Worm (Caenorhabditis elegans) whole organism, L3 larva: ENCODE data around the gene C36A4.10.
A peak's percentile ranks its signal among the peaks of the same experiment; 100 is the strongest.

Experiments
- ZK546.5 ChIP-seq: sonication (generic microtip); optimal IDR thresholded peaks from 2 replicates; lab custom pipeline; 2017; ENCODE audit warnings: missing biosample characterization, missing genetic modification characterization
- ama-1 ChIP-seq: fragments of 150-350 bp; optimal IDR thresholded peaks from 2 replicates; lab custom pipeline; 2018
- ceh-9 ChIP-seq: sonication (generic microtip); optimal IDR thresholded peaks from 2 replicates; lab custom pipeline; 2018; ENCODE audit warnings: missing biosample characterization, missing genetic modification characterization
- elt-2 ChIP-seq: sonication (generic microtip); optimal IDR thresholded peaks from 2 replicates; lab custom pipeline; 2016; ENCODE audit warnings: missing genetic modification reagents, mild to moderate bottlenecking, missing genetic modification characterization, missing compliant biosample characterization
- fkh-10 ChIP-seq: sonication (generic microtip); optimal IDR thresholded peaks from 2 replicates; lab custom pipeline; 2017; ENCODE audit warnings: missing biosample characterization, missing genetic modification reagents, missing genetic modification characterization
- nhr-11 ChIP-seq: fragments of 150-350 bp; optimal IDR thresholded peaks from 2 replicates; lab custom pipeline; 2014; ENCODE audit warnings: missing biosample characterization, missing genetic modification characterization
- nhr-25 ChIP-seq: sonication (generic microtip); optimal IDR thresholded peaks from 2 replicates; lab custom pipeline; 2017; ENCODE audit warnings: missing biosample characterization, missing genetic modification characterization
- nhr-28 ChIP-seq: fragments of 150-350 bp; optimal IDR thresholded peaks from 2 replicates; lab custom pipeline; 2014; ENCODE audit warnings: missing biosample characterization, missing genetic modification characterization
- pqm-1 ChIP-seq: fragments of 150-350 bp; optimal IDR thresholded peaks from 2 replicates; lab custom pipeline; 2017; ENCODE audit warnings: missing biosample characterization, missing genetic modification characterization, inconsistent platforms
- skn-1 ChIP-seq: fragments of 150-350 bp; optimal IDR thresholded peaks from 2 replicates; lab custom pipeline; 2014; ENCODE audit warnings: missing biosample characterization, missing genetic modification characterization
- snpc-4 ChIP-seq: fragments of 150-350 bp; optimal IDR thresholded peaks from 2 replicates; lab custom pipeline; 2014; ENCODE audit warnings: missing biosample characterization, missing genetic modification characterization
- unc-39 ChIP-seq: sonication (generic microtip); optimal IDR thresholded peaks from 4 replicates; lab custom pipeline; 2017; ENCODE audit warnings: missing biosample characterization, missing genetic modification characterization
- unc-62 ChIP-seq: fragments of 150-350 bp; sonication (generic microtip); optimal IDR thresholded peaks from 4 replicates; lab custom pipeline; 2014; ENCODE audit warnings: missing biosample characterization, missing genetic modification reagents, missing genetic modification characterization

ce11 chrIII:3834800-3835271, 3.6 kb upstream of the C36A4.10 start, which contains the start of gene cyp-25A2:
- TF ChIP-seq snpc-4 (tag; lab: Kevin White, UChicago) (no peak), ceh-9 (tag; lab: Kevin White, UChicago) (no peak), unc-62 (no peak), unc-39 (tag; lab: Kevin White, UChicago) (no peak), pqm-1 (tag; lab: Kevin White, UChicago) (peak; percentile 83), elt-2 (peak; percentile 81), fkh-10 (GFP tag; lab: Kevin White, UChicago) (no peak), nhr-28 (tag; lab: Kevin White, UChicago) (no peak), ZK546.5 (tag; lab: Kevin White, UChicago) (no peak), ama-1 (lab: Kevin White, UChicago) (no peak), nhr-25 (tag; lab: Kevin White, UChicago) (no peak), skn-1 (tag; lab: Kevin White, UChicago) (no peak), nhr-11 (tag; lab: Kevin White, UChicago) (no peak)
